Worm (Caenorhabditis elegans) whole organism, L2 larva: Measurements from ENCODE around the gene K08F4.3.

Experiments
- aly-2 ChIP-seq: fragments of 150-350 bp; optimal IDR thresholded peaks from 2 replicates; lab custom pipeline; 2014; ENCODE audit warnings: missing biosample characterization, missing genetic modification characterization
- ama-1 ChIP-seq: fragments of 150-350 bp; optimal IDR thresholded peaks from 2 replicates; lab custom pipeline; 2018; ENCODE audit warnings: inconsistent platforms
- dmd-4 ChIP-seq: sonication (generic microtip); optimal IDR thresholded peaks from 2 replicates; lab custom pipeline; 2017; ENCODE audit warnings: missing biosample characterization, missing genetic modification characterization
- egl-27 ChIP-seq: sonication (generic microtip); optimal IDR thresholded peaks from 3 replicates; lab custom pipeline; 2017; ENCODE audit warnings: missing biosample characterization, missing genetic modification reagents, missing genetic modification characterization
- nhr-25 ChIP-seq: fragments of 150-350 bp; sonication (generic microtip); optimal IDR thresholded peaks from 3 replicates; lab custom pipeline; 2014; ENCODE audit warnings: missing biosample characterization, missing genetic modification characterization
- unc-62 ChIP-seq: fragments of 150-350 bp; optimal IDR thresholded peaks from 2 replicates; lab custom pipeline; 2014; ENCODE audit warnings: missing biosample characterization, missing genetic modification reagents, missing genetic modification characterization
- ztf-4 ChIP-seq: fragments of 150-350 bp; optimal IDR thresholded peaks from 2 replicates; lab custom pipeline; 2014; ENCODE audit warnings: missing biosample characterization, missing genetic modification characterization

DNA sequence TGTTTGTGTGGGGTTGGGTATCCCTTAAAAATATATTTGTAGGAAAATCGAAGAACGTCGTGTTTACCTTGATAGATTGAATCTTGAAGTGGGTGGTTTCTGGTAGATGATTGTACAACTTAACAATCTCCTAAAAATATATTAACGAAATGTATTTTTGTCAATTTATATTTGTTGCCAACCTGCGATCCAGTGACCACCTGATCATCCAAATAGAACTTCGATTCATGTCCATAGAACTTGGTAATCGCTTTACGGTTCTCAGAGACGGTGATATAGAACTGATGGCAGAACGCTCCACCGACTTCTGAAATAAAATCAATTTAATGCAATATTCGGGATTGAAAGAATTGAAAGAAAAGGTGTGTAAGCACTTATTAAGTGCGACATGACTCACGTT is 611 bp upstream of the K08F4.3 start:
- no peak for TF ChIP-seq nhr-25 (tag; lab: Kevin White, UChicago)
- no peak for TF ChIP-seq ztf-4 (tag; lab: Kevin White, UChicago)
- TF ChIP-seq ama-1 (lab: Kevin White, UChicago): no peak
- TF ChIP-seq aly-2 (tag; lab: Kevin White, UChicago): no peak
- no peak for TF ChIP-seq unc-62 (GFP tag; lab: Kevin White, UChicago)
- no peak for TF ChIP-seq egl-27
- no peak for TF ChIP-seq dmd-4
